Worm (Caenorhabditis elegans) whole organism, L1 larva: ENCODE results near the gene nhr-164.

Experiments used
- ama-1 ChIP-seq: fragments of 150-350 bp; optimal IDR thresholded peaks from 2 replicates; lab custom pipeline; 2014
- egl-27 ChIP-seq, 2 experiments: fragments of 150-350 bp in 1 of 2; sonication (generic microtip); optimal IDR thresholded peaks; 3 replicates each; lab custom pipeline; 2017 to 2018; ENCODE audit warnings: missing biosample characterization in 2 of 2, missing genetic modification characterization in 2 of 2, missing genetic modification reagents in 2 of 2
- nhr-12 ChIP-seq: sonication (generic microtip); optimal IDR thresholded peaks from 2 replicates; lab custom pipeline; 2017; ENCODE audit warnings: missing biosample characterization, missing genetic modification characterization

- TF ChIP-seq egl-27 (tag; optimal IDR thresholded peaks at IDR 0.05; lab: Kevin White, UChicago) (no peak), nhr-12 (tag; lab: Kevin White, UChicago) (no peak), ama-1 (lab: Kevin White, UChicago) (no peak)
These were observed 3.0 kb upstream of the nhr-164 start, which contains the start of gene srw-12 for ce11 chrV:15238552-15238951.
